Fruit fly (Drosophila melanogaster) whole organism: ENCODE data around the gene CG1847.

Source experiments
- CG8478 ChIP-seq: fragments of >200 bp; optimal IDR thresholded peaks from 2 replicates; lab custom pipeline; 2018; ENCODE audit warnings: inconsistent platforms
- Dll ChIP-seq: fragments of >200 bp; optimal IDR thresholded peaks from 2 replicates; lab custom pipeline; 2017
- EcR ChIP-seq, 2 experiments: fragments of >200 bp; optimal IDR thresholded peaks; 2 replicates each; lab custom pipeline; 2017; ENCODE audit warnings: missing biosample characterization in 2 of 2, missing genetic modification characterization in 2 of 2, missing genetic modification reagents in 2 of 2
- pan ChIP-seq: fragments of >200 bp; optimal IDR thresholded peaks from 2 replicates; lab custom pipeline; 2017
- psq ChIP-seq: fragments of >200 bp; optimal IDR thresholded peaks from 2 replicates; lab custom pipeline; 2017
- usp ChIP-seq: fragments of >200 bp; optimal IDR thresholded peaks from 2 replicates; lab custom pipeline; 2017; ENCODE audit warnings: missing biosample characterization, missing genetic modification characterization, mixed read lengths

CG1847 gene

dm6 chrX:11868866-11869265 is at the start of gene CG1847, which contains the start of gene Nrd1:
Gene CG1847 (plus strand): TSS chrX:11869170.
Gene Nrd1 (minus strand): TSS chrX:11868893.
- TF ChIP-seq psq (lab: Kevin White, UChicago) (no peak), pan (no peak), CG8478 (no peak), usp (GFP tag; lab: Kevin White, UChicago) (no peak), Dll (lab: Kevin White, UChicago) (no peak), EcR (GFP tag; optimal IDR thresholded peaks at IDR 0.05; lab: Kevin White, UChicago) (no peak)

dm6 chrX:11819241-11819862 is 49.6 kb upstream of the CG1847 start:
- no peak for TF ChIP-seq EcR (GFP tag; optimal IDR thresholded peaks at IDR 0.05; lab: Kevin White, UChicago)
- TF ChIP-seq usp (GFP tag; lab: Kevin White, UChicago), result no peak
- TF ChIP-seq pan, result no peak
- no peak for TF ChIP-seq Dll (lab: Kevin White, UChicago)
- no peak for TF ChIP-seq psq (lab: Kevin White, UChicago)
- no peak for TF ChIP-seq CG8478

DNA sequence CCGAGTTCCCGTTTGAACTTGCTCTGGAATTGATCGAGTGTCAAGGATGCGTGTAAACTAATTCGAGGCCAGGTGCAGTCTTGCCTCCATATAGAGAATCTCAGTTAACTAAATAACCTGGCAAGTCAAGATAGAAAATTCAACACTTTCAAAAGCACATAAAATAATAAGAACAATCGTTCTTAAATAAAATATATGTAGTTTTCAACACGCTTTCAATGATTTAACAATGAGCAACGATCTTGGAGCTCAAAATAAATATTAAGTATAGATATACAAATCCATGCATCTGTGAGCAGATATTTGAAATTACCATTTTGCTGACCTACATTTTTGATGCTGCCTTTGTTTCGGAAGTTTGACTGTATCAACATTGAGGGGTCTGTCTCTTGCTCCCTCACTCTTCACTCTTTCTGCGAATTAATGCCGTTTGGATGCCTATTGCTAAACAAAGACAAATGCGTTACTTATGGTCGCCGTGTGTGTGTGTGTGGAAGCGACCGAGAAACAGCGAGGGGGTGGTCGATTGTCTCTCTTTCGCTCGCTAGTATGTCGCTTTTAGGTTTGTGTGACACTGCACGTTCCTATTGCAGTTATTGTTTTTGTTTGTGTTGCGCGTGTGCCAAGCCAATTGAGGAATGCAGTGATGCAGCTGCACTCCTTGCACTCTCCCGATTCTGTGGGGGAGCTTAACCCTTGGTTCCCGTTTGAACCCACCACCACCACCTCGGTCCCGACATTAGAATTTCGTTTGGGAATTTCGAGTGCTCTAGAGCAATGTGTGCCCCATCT is 48.5 kb upstream of the CG1847 start:
- TF ChIP-seq CG8478, result no peak
- TF ChIP-seq pan, result no peak
- TF ChIP-seq psq (lab: Kevin White, UChicago), result no peak
- TF ChIP-seq EcR (GFP tag; optimal IDR thresholded peaks at IDR 0.05; lab: Kevin White, UChicago), result no peak
- TF ChIP-seq Dll (lab: Kevin White, UChicago), result no peak
- no peak for TF ChIP-seq usp (GFP tag; lab: Kevin White, UChicago)

- TF ChIP-seq pan (no peak), CG8478 (no peak), Dll (lab: Kevin White, UChicago) (no peak), psq (lab: Kevin White, UChicago) (no peak), EcR (GFP tag; optimal IDR thresholded peaks at IDR 0.05; lab: Kevin White, UChicago) (no peak), usp (GFP tag; lab: Kevin White, UChicago) (no peak)
Observed at dm6 chrX:11821946-11822345, 47.0 kb upstream of the CG1847 start.

DNA sequence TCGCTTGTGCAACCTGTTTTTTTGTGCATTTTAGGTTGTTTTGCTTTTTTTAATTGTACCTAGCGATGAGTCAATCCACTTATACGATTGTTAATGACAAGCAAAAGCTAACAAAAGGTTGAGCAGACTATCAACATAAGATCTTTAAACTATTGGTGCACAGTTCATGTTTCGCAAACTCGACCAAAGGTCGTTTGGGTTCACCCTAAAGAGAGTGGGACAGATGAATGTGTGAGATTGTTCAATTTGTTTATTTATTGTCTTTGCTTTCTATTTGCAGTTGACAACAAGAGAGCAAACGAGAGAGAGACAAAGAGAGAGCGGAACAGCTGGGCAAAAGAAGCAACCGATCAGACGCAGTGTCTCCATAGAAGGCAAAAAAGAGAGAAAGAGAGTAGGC is 46.0 kb upstream of the CG1847 start:
- no peak for TF ChIP-seq psq (lab: Kevin White, UChicago)
- no peak for TF ChIP-seq Dll (lab: Kevin White, UChicago)
- TF ChIP-seq CG8478, result no peak
- TF ChIP-seq EcR (GFP tag; optimal IDR thresholded peaks at IDR 0.05; lab: Kevin White, UChicago), result no peak
- no peak for TF ChIP-seq usp (GFP tag; lab: Kevin White, UChicago)
- no peak for TF ChIP-seq pan

- TF ChIP-seq usp (GFP tag; lab: Kevin White, UChicago), result no peak
- no peak for TF ChIP-seq pan
- TF ChIP-seq psq (lab: Kevin White, UChicago), result no peak
- no peak for TF ChIP-seq EcR (GFP tag; optimal IDR thresholded peaks at IDR 0.05; lab: Kevin White, UChicago)
Observed at dm6 chrX:11828336-11829007, 40.5 kb upstream of the CG1847 start.

DNA sequence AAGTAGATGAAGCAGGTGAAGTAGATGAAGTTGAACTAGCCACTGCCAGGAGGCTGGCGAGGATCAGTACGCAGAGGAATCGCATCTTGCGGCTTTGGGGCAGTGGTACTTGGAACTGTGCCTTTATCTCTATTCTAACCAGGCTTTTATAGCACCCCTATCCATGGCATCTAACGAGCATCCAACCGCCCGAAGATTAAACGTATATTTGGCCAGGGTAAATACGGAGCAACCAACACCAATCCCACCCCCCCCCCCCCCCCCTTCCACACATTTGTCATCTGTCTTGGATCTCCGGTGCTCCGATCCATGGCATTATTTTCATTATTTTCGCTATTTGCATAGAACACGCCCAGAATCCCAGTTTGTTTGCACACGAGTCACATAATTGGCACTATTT is 31.0 kb upstream of the CG1847 start, which contains the start of gene CG15741:
Gene CG15741, minus strand, starts transcription at position 101 of the 400 bp plus-strand sequence.
- no peak for TF ChIP-seq EcR (GFP tag; optimal IDR thresholded peaks at IDR 0.05; lab: Kevin White, UChicago)
- no peak for TF ChIP-seq CG8478
- no peak for TF ChIP-seq pan
- TF ChIP-seq usp (GFP tag; lab: Kevin White, UChicago), result no peak
- no peak for TF ChIP-seq psq (lab: Kevin White, UChicago)

dm6 chrX:11839308-11839707 is 29.7 kb upstream of the CG1847 start, which contains the start of gene Cyp28c1:
Gene Cyp28c1 (plus strand): TSS chrX:11839608.
- TF ChIP-seq EcR (GFP tag; optimal IDR thresholded peaks at IDR 0.05; lab: Kevin White, UChicago) (no peak), usp (GFP tag; lab: Kevin White, UChicago) (no peak), CG8478 (no peak), pan (no peak), Dll (lab: Kevin White, UChicago) (no peak), psq (lab: Kevin White, UChicago) (no peak)

dm6 chrX:11841702-11842378 is 27.1 kb upstream of the CG1847 start:
- TF ChIP-seq EcR (GFP tag; optimal IDR thresholded peaks at IDR 0.05; lab: Kevin White, UChicago), result no peak
- TF ChIP-seq Dll (lab: Kevin White, UChicago), result no peak
- TF ChIP-seq CG8478, result no peak
- no peak for TF ChIP-seq pan
- no peak for TF ChIP-seq usp (GFP tag; lab: Kevin White, UChicago)
- TF ChIP-seq psq (lab: Kevin White, UChicago), result no peak

DNA sequence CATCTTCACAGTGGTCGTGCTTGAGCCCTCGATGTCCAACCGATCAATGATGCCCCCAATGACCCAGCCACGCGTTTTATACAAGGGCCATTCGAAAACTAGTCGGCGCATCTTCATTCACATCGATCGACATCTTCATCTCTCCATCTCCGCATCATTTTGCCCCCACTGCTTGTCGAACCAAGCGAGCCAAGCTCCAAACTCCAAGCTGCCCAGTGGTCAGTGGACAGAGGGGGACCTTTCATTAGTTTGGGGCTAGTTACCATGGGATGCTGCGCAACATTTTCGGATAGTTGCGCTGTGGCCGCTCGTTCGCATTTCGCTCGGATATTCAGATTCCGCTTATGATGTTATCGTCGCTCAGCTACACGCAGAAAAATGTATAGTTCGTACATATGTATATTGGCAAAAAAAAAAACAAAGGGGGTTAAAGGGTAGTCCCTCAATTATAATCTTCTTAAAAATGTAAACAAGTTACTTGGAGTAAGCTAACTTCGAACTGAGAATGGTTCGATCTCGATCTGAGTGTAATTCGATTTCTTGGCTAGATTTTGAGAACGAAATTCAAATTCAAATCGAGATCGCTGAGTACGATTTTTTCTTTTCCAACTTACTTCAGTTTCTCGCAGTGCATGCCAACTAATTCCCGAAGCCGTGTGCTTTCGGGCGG is 22.8 kb upstream of the CG1847 start, which contains the start of gene CG15740:
Gene CG15740, minus strand, starts transcription at position 51 of the 670 bp plus-strand sequence.
- no peak for TF ChIP-seq pan
- TF ChIP-seq psq (lab: Kevin White, UChicago), result no peak
- no peak for TF ChIP-seq EcR (GFP tag; optimal IDR thresholded peaks at IDR 0.05; lab: Kevin White, UChicago)
- TF ChIP-seq usp (GFP tag; lab: Kevin White, UChicago), result no peak
- no peak for TF ChIP-seq Dll (lab: Kevin White, UChicago)
- TF ChIP-seq CG8478, result no peak
